Fruit fly (Drosophila melanogaster) whole organism, embryonic: ENCODE data around the gene CG17816.
A peak's percentile ranks its signal among the peaks of the same experiment; 100 is the strongest.

Experiments used
- Antp ChIP-seq: fragments of 200-800 bp; sonication (Bioruptor generic); optimal IDR thresholded peaks from 3 replicates; lab custom pipeline; 2016; ENCODE audit warnings: missing biosample characterization, missing genetic modification characterization
- Atf3 ChIP-seq: fragments of 200-800 bp; sonication (Bioruptor generic); optimal IDR thresholded peaks from 3 replicates; lab custom pipeline; 2016; ENCODE audit warnings: missing biosample characterization, missing genetic modification characterization
- Bdp1 ChIP-seq: fragments of 200-800 bp; sonication (Bioruptor generic); optimal IDR thresholded peaks from 3 replicates; lab custom pipeline; 2016; ENCODE audit warnings: missing biosample characterization, missing genetic modification characterization
- CG10366 ChIP-seq: fragments of 200-800 bp; sonication (Bioruptor generic); IDR thresholded peaks from 2 replicates; pipeline ENCODE4 v1.3.6; 2022; ENCODE audit warnings: missing biosample characterization, missing genetic modification characterization
- CG10565 ChIP-seq: fragments of 200-800 bp; sonication (Bioruptor generic); optimal IDR thresholded peaks from 3 replicates; lab custom pipeline; 2016; ENCODE audit warnings: missing biosample characterization, mild to moderate bottlenecking, missing genetic modification characterization
- CG11696 ChIP-seq: fragments of 200-800 bp; sonication (Bioruptor generic); IDR thresholded peaks from 2 replicates; pipeline ENCODE4 v1.3.6; 2022; ENCODE audit warnings: missing biosample characterization, missing genetic modification characterization
- CG12104 ChIP-seq: fragments of 200-800 bp; sonication (Bioruptor generic); optimal IDR thresholded peaks from 3 replicates; lab custom pipeline; 2016; ENCODE audit warnings: missing biosample characterization, missing genetic modification characterization
- CG12219 ChIP-seq: fragments of 200-800 bp; sonication (Bioruptor generic); optimal IDR thresholded peaks from 3 replicates; lab custom pipeline; 2018; ENCODE audit warnings: missing biosample characterization, mild to moderate bottlenecking, missing genetic modification characterization
- CG12744 ChIP-seq: fragments of 200-800 bp; sonication (Bioruptor generic); optimal IDR thresholded peaks from 2 replicates; lab custom pipeline; 2016; ENCODE audit warnings: missing biosample characterization, missing genetic modification characterization
- CG1602 ChIP-seq: fragments of 200-800 bp; sonication (Bioruptor generic); optimal IDR thresholded peaks from 3 replicates; lab custom pipeline; 2016; ENCODE audit warnings: missing biosample characterization, missing genetic modification characterization
- CG16863 ChIP-seq: fragments of 200-800 bp; sonication (Bioruptor generic); optimal IDR thresholded peaks from 3 replicates; lab custom pipeline; 2016; ENCODE audit warnings: missing biosample characterization, missing genetic modification characterization
- CG17829 ChIP-seq: fragments of 200-800 bp; optimal IDR thresholded peaks from 2 replicates; lab custom pipeline; 2019; ENCODE audit warnings: missing biosample characterization, mild to moderate bottlenecking, missing genetic modification characterization, moderate library complexity
- CG17912 ChIP-seq: fragments of 200-800 bp; sonication (Bioruptor generic); optimal IDR thresholded peaks from 2 replicates; lab custom pipeline; 2018; ENCODE audit warnings: missing biosample characterization, mild to moderate bottlenecking, missing genetic modification characterization
- CG2120 ChIP-seq: fragments of 200-800 bp; sonication (Bioruptor generic); optimal IDR thresholded peaks from 3 replicates; lab custom pipeline; 2016; ENCODE audit warnings: missing biosample characterization, missing genetic modification characterization
- CG2712 ChIP-seq: fragments of 200-800 bp; optimal IDR thresholded peaks from 3 replicates; lab custom pipeline; 2019; ENCODE audit warnings: missing biosample characterization, mild to moderate bottlenecking, missing genetic modification characterization, moderate library complexity
- CG2889 ChIP-seq: fragments of 200-800 bp; sonication (Bioruptor generic); IDR thresholded peaks from 3 replicates; pipeline ENCODE4 v1.3.6; 2022; ENCODE audit warnings: missing biosample characterization, missing genetic modification characterization
- CG30431 ChIP-seq: fragments of 200-800 bp; sonication (Bioruptor generic); optimal IDR thresholded peaks from 2 replicates; lab custom pipeline; 2017; ENCODE audit warnings: missing biosample characterization, missing genetic modification characterization
- CG32772 ChIP-seq: fragments of 200-800 bp; sonication (Bioruptor generic); IDR thresholded peaks from 2 replicates; pipeline ENCODE4 v1.3.6; 2022; ENCODE audit warnings: missing biosample characterization, missing genetic modification characterization
- CG33213 ChIP-seq: fragments of 200-800 bp; sonication (Bioruptor generic); optimal IDR thresholded peaks from 3 replicates; lab custom pipeline; 2016; ENCODE audit warnings: missing biosample characterization, missing genetic modification characterization
- CG6272 ChIP-seq: fragments of 200-800 bp; sonication (Bioruptor generic); IDR thresholded peaks from 2 replicates; pipeline ENCODE4 v1.3.6; 2022; ENCODE audit warnings: missing biosample characterization, missing genetic modification characterization
- CG7271 ChIP-seq: fragments of 200-800 bp; sonication (Bioruptor generic); optimal IDR thresholded peaks from 2 replicates; lab custom pipeline; 2018; ENCODE audit warnings: missing biosample characterization, mild to moderate bottlenecking, missing genetic modification characterization, moderate library complexity
- CG8765 ChIP-seq: fragments of 200-800 bp; sonication (Bioruptor generic); IDR thresholded peaks from 2 replicates; pipeline ENCODE4 v1.3.6; 2022; ENCODE audit warnings: missing biosample characterization, missing genetic modification characterization
- CG9437 ChIP-seq: fragments of 200-800 bp; sonication (Bioruptor generic); optimal IDR thresholded peaks from 2 replicates; lab custom pipeline; 2018; ENCODE audit warnings: missing biosample characterization, mild to moderate bottlenecking, missing genetic modification characterization
- E2f2 ChIP-seq: fragments of 200-800 bp; sonication (Bioruptor generic); IDR thresholded peaks from 2 replicates; pipeline ENCODE4 v1.3.6; 2022; ENCODE audit warnings: missing biosample characterization, missing genetic modification characterization
- Gug ChIP-seq: fragments of 200-800 bp; sonication (Bioruptor generic); IDR thresholded peaks from 4 replicates; pipeline ENCODE4 v1.3.6; 2022; ENCODE audit warnings: missing biosample characterization, missing genetic modification characterization
- HLH4C ChIP-seq: fragments of 200-800 bp; sonication (Bioruptor generic); IDR thresholded peaks from 3 replicates; pipeline ENCODE4 v1.3.6; 2022; ENCODE audit warnings: missing biosample characterization, missing genetic modification characterization; ENCODE audit not compliant: partially characterized antibody
- NC2α ChIP-seq: fragments of 200-800 bp; sonication (Bioruptor generic); optimal IDR thresholded peaks from 2 replicates; lab custom pipeline; 2016; ENCODE audit warnings: missing biosample characterization, missing genetic modification characterization
- NFAT ChIP-seq: fragments of 200-800 bp; sonication (Bioruptor generic); IDR thresholded peaks from 2 replicates; pipeline ENCODE4 v1.3.6; 2022; ENCODE audit warnings: missing biosample characterization, missing genetic modification characterization
- Optix ChIP-seq: fragments of 200-800 bp; sonication (Bioruptor generic); IDR thresholded peaks from 3 replicates; pipeline ENCODE4 v1.3.6; 2022; ENCODE audit warnings: missing biosample characterization, missing genetic modification characterization
- Ptx1 ChIP-seq: fragments of 200-800 bp; sonication (Bioruptor generic); IDR thresholded peaks from 2 replicates; pipeline ENCODE4 v1.3.6; 2022; ENCODE audit warnings: missing biosample characterization, missing genetic modification characterization
- Usf ChIP-seq: fragments of 200-800 bp; sonication (Bioruptor generic); optimal IDR thresholded peaks from 2 replicates; lab custom pipeline; 2017; ENCODE audit warnings: missing genotype, missing biosample characterization, missing genetic modification characterization
- Vsx1 ChIP-seq: fragments of 200-800 bp; sonication (Bioruptor generic); optimal IDR thresholded peaks from 2 replicates; lab custom pipeline; 2017; ENCODE audit warnings: missing biosample characterization, mild to moderate bottlenecking, missing genetic modification characterization, missing genetic modification reagents
- btn ChIP-seq: fragments of 200-800 bp; sonication (Bioruptor generic); optimal IDR thresholded peaks from 2 replicates; lab custom pipeline; 2016; ENCODE audit warnings: missing biosample characterization, missing genetic modification characterization
- cad ChIP-seq: fragments of >200 bp; optimal IDR thresholded peaks from 2 replicates; lab custom pipeline; 2017; ENCODE audit warnings: missing biosample characterization, missing genetic modification characterization
- chinmo ChIP-seq: fragments of 200-800 bp; sonication (Bioruptor generic); IDR thresholded peaks from 4 replicates; pipeline ENCODE4 v1.3.6; 2022; ENCODE audit warnings: missing biosample characterization, missing genetic modification characterization; ENCODE audit not compliant: partially characterized antibody
- disco-r ChIP-seq: fragments of 200-800 bp; sonication (Bioruptor generic); optimal IDR thresholded peaks from 2 replicates; lab custom pipeline; 2016; ENCODE audit warnings: missing biosample characterization, missing genetic modification characterization
- dmrt11E ChIP-seq: fragments of 200-800 bp; sonication (Bioruptor generic); optimal IDR thresholded peaks from 3 replicates; lab custom pipeline; 2018; ENCODE audit warnings: missing biosample characterization, mild to moderate bottlenecking, missing genetic modification characterization, moderate library complexity
- esg ChIP-seq: fragments of 200-800 bp; sonication (Bioruptor generic); conservative IDR thresholded peaks from 2 replicates; pipeline ENCODE4 v1.3.6; 2022; ENCODE audit warnings: missing biosample characterization, missing genetic modification characterization
- ftz-f1 ChIP-seq: fragments of 200-800 bp; sonication (Bioruptor generic); optimal IDR thresholded peaks from 2 replicates; lab custom pipeline; 2016; ENCODE audit warnings: missing biosample characterization, missing genetic modification characterization
- gem ChIP-seq: fragments of 200-800 bp; sonication (Bioruptor generic); optimal IDR thresholded peaks from 2 replicates; lab custom pipeline; 2019; ENCODE audit warnings: missing biosample characterization, mild to moderate bottlenecking, missing genetic modification characterization, moderate library complexity
- grau ChIP-seq: fragments of 200-800 bp; optimal IDR thresholded peaks from 3 replicates; lab custom pipeline; 2019; ENCODE audit warnings: missing biosample characterization, mild to moderate bottlenecking, missing genetic modification characterization, moderate library complexity
- jing ChIP-seq: fragments of 200-800 bp; sonication (Bioruptor generic); optimal IDR thresholded peaks from 2 replicates; lab custom pipeline; 2018; ENCODE audit warnings: missing biosample characterization, mild to moderate bottlenecking, missing genetic modification characterization
- jumu ChIP-seq: fragments of 200-800 bp; sonication (Bioruptor generic); optimal IDR thresholded peaks from 3 replicates; lab custom pipeline; 2016; ENCODE audit warnings: missing biosample characterization, missing genetic modification characterization
- nerfin-2 ChIP-seq: fragments of 200-800 bp; sonication (Bioruptor generic); IDR thresholded peaks from 2 replicates; pipeline ENCODE4 v1.3.6; 2022; ENCODE audit warnings: missing biosample characterization, missing genetic modification characterization; ENCODE audit not compliant: partially characterized antibody
- odd ChIP-seq: fragments of 200-800 bp; sonication (Bioruptor generic); optimal IDR thresholded peaks from 2 replicates; lab custom pipeline; 2017; ENCODE audit warnings: missing biosample characterization, mild to moderate bottlenecking, missing genetic modification characterization
- peb ChIP-seq: fragments of 200-800 bp; sonication (Bioruptor generic); IDR thresholded peaks from 2 replicates; pipeline ENCODE4 v1.3.6; 2022; ENCODE audit warnings: missing biosample characterization, missing genetic modification characterization
- psq ChIP-seq: fragments of 200-800 bp; sonication (Bioruptor generic); optimal IDR thresholded peaks from 2 replicates; lab custom pipeline; 2017; ENCODE audit warnings: missing biosample characterization, missing genetic modification characterization
- ranshi ChIP-seq: fragments of 200-800 bp; sonication (Bioruptor generic); IDR thresholded peaks from 2 replicates; pipeline ENCODE4 v1.3.6; 2022; ENCODE audit warnings: missing biosample characterization, missing genetic modification characterization
- ro ChIP-seq: fragments of 200-800 bp; sonication (Bioruptor generic); IDR thresholded peaks from 2 replicates; pipeline ENCODE4 v1.3.6; 2022; ENCODE audit warnings: missing biosample characterization, missing genetic modification characterization
- shn ChIP-seq: fragments of 200-800 bp; sonication (Bioruptor generic); optimal IDR thresholded peaks from 3 replicates; lab custom pipeline; 2016; ENCODE audit warnings: missing biosample characterization, missing genetic modification characterization
- slbo ChIP-seq: fragments of 200-800 bp; sonication (Bioruptor generic); IDR thresholded peaks from 2 replicates; pipeline ENCODE4 v1.3.6; 2022; ENCODE audit warnings: missing biosample characterization, missing genetic modification characterization
- sna ChIP-seq: fragments of 200-800 bp; sonication (Bioruptor generic); IDR thresholded peaks from 2 replicates; pipeline ENCODE4 v1.3.6; 2022; ENCODE audit warnings: missing biosample characterization, missing genetic modification characterization; ENCODE audit not compliant: partially characterized antibody
- tup ChIP-seq: fragments of 200-800 bp; sonication (Bioruptor generic); optimal IDR thresholded peaks from 2 replicates; lab custom pipeline; 2016; ENCODE audit warnings: missing biosample characterization, mild to moderate bottlenecking, missing genetic modification characterization, moderate library complexity

The CG17816 gene

dm6 chr3R:7913139-7913538 is 26.6 kb upstream of the CG17816 start, which contains the start of gene Rfk (continued):
- no peak for TF ChIP-seq Optix (GFP tag; lab: Robert Waterston, UW)
- TF ChIP-seq CG1602 (GFP tag; lab: Kevin White, UChicago): no peak
- peak; percentile 21; the same call in 1 of the 2 replicates for TF ChIP-seq slbo
- no peak for TF ChIP-seq CG9437 (GFP tag; lab: Kevin White, UChicago)
- TF ChIP-seq CG17912: no peak
- peak; percentile 44 for TF ChIP-seq CG2712
- peak; percentile 37 for TF ChIP-seq grau (tag; lab: Kevin White, UChicago)
- TF ChIP-seq esg: no peak
- TF ChIP-seq ro: no peak
- 0 out of 2 replicates have a peak, but pooled peaks have one; percentile 28 for TF ChIP-seq Ptx1 (GFP tag; lab: Robert Waterston, UW)
- TF ChIP-seq CG7271 (tag; lab: Kevin White, UChicago): no peak
- no peak for TF ChIP-seq HLH4C (GFP tag; lab: Robert Waterston, UW)
- TF ChIP-seq peb (GFP tag; lab: Robert Waterston, UW): no peak
- no peak for TF ChIP-seq gem (tag; lab: Kevin White, UChicago)
- TF ChIP-seq CG33213 (GFP tag; lab: Kevin White, UChicago): peak; percentile 9
- TF ChIP-seq Bdp1 (GFP tag; lab: Kevin White, UChicago): no peak
- no peak for TF ChIP-seq Antp
- no peak for TF ChIP-seq NFAT
- peak; percentile 32 for TF ChIP-seq CG17829
- TF ChIP-seq ftz-f1 (GFP tag; lab: Kevin White, UChicago): no peak
- no peak for TF ChIP-seq CG6272 (GFP tag; lab: Robert Waterston, UW)
- TF ChIP-seq shn (GFP tag; lab: Kevin White, UChicago): no peak
- TF ChIP-seq Usf (GFP tag; lab: Kevin White, UChicago): no peak
- no peak for TF ChIP-seq sna
- no peak for TF ChIP-seq jumu
- TF ChIP-seq CG30431 (GFP tag; lab: Kevin White, UChicago): no peak
- TF ChIP-seq Gug (GFP tag; lab: Robert Waterston, UW): no peak
- peak; percentile 33; the same call in 1 of the 2 replicates for TF ChIP-seq CG32772 (GFP tag; lab: Robert Waterston, UW)
- peak; percentile 7 for TF ChIP-seq dmrt11E (tag; lab: Kevin White, UChicago)
- no peak for TF ChIP-seq disco-r (GFP tag; lab: Kevin White, UChicago)
- no peak for TF ChIP-seq CG12744 (GFP tag; lab: Kevin White, UChicago)
- TF ChIP-seq Vsx1 (GFP tag; lab: Kevin White, UChicago): no peak
- TF ChIP-seq CG2120 (GFP tag; lab: Kevin White, UChicago): peak; percentile 57
- no peak for TF ChIP-seq CG12219 (GFP tag; lab: Kevin White, UChicago)
- no peak for TF ChIP-seq psq (GFP tag; lab: Kevin White, UChicago)
- no peak for TF ChIP-seq odd (GFP tag; lab: Kevin White, UChicago)
- no peak for TF ChIP-seq CG10366 (GFP tag; lab: Robert Waterston, UW)
- no peak for TF ChIP-seq Atf3 (GFP tag; lab: Kevin White, UChicago)
- no peak for TF ChIP-seq btn (GFP tag; lab: Kevin White, UChicago)
- no peak for TF ChIP-seq jing
- TF ChIP-seq NC2α (GFP tag; lab: Kevin White, UChicago): no peak
- no peak for TF ChIP-seq CG11696
- TF ChIP-seq tup (GFP tag; lab: Kevin White, UChicago): no peak
- TF ChIP-seq CG8765 (GFP tag; lab: Robert Waterston, UW): no peak
- TF ChIP-seq CG16863 (GFP tag; lab: Kevin White, UChicago): no peak
- no peak for TF ChIP-seq chinmo
- no peak for TF ChIP-seq ranshi
- TF ChIP-seq nerfin-2 (GFP tag; lab: Robert Waterston, UW): no peak
- no peak for TF ChIP-seq CG12104 (GFP tag; lab: Kevin White, UChicago)
- TF ChIP-seq CG10565: no peak
- TF ChIP-seq E2f2: peak; percentile 63
- no peak for TF ChIP-seq cad (GFP tag; lab: Kevin White, UChicago)
- no peak for TF ChIP-seq CG2889 (GFP tag; lab: Robert Waterston, UW)
